Worm (Caenorhabditis elegans) whole organism, L1 larva: ENCODE results near the gene myrf-2.

Source experiments
- C34B4.2 ChIP-seq: sonication (generic microtip); optimal IDR thresholded peaks from 2 replicates; lab custom pipeline; 2017; ENCODE audit warnings: mild to moderate bottlenecking, missing genetic modification characterization, missing compliant biosample characterization
- F16B12.6 ChIP-seq: fragments of 150-350 bp; optimal IDR thresholded peaks from 2 replicates; lab custom pipeline; 2014; ENCODE audit warnings: missing biosample characterization, missing genetic modification characterization
- alr-1 ChIP-seq: fragments of 200-800 bp; sonication (Bioruptor generic); optimal IDR thresholded peaks from 2 replicates; lab custom pipeline; 2018; ENCODE audit warnings: borderline replicate concordance, mild to moderate bottlenecking, missing genetic modification characterization, missing compliant biosample characterization
- blmp-1 ChIP-seq: fragments of 150-350 bp; optimal IDR thresholded peaks from 2 replicates; lab custom pipeline; 2014; ENCODE audit warnings: missing biosample characterization, missing genetic modification characterization
- ceh-63 ChIP-seq: fragments of 200-800 bp; sonication (Bioruptor generic); optimal IDR thresholded peaks from 2 replicates; lab custom pipeline; 2018; ENCODE audit warnings: mild to moderate bottlenecking, missing genetic modification characterization, missing compliant biosample characterization
- ceh-82 ChIP-seq, 3 experiments: fragments of 150-350 bp in 1 of 3; sonication (generic microtip) in 2 of 3; optimal IDR thresholded peaks; 2 replicates each; lab custom pipeline; 2014 to 2017; ENCODE audit warnings: missing biosample characterization in 3 of 3, missing genetic modification characterization in 3 of 3
- ceh-88 ChIP-seq: fragments of 200-800 bp; sonication (Bioruptor generic); IDR thresholded peaks from 2 replicates; pipeline ENCODE4 v1.3.6; 2022; ENCODE audit warnings: missing genetic modification characterization, missing compliant biosample characterization
- ces-1 ChIP-seq: fragments of 150-350 bp; optimal IDR thresholded peaks from 2 replicates; lab custom pipeline; 2014; ENCODE audit warnings: missing biosample characterization, missing genetic modification reagents, missing genetic modification characterization
- dpl-1 ChIP-seq, 3 experiments: fragments of 150-350 bp in 2 of 3; sonication (generic microtip) in 1 of 3; optimal IDR thresholded peaks; 2 replicates each; lab custom pipeline; 2014 to 2017; ENCODE audit warnings: missing biosample characterization in 3 of 3, missing genetic modification characterization in 3 of 3, missing genetic modification reagents in 3 of 3
- dsc-1 ChIP-seq: sonication (generic microtip); optimal IDR thresholded peaks from 2 replicates; lab custom pipeline; 2016; ENCODE audit warnings: mild to moderate bottlenecking, missing genetic modification characterization, missing compliant biosample characterization
- efl-1 ChIP-seq, 4 experiments: fragments of 150-350 bp; optimal IDR thresholded peaks in 3 of 4; peaks in 1 of 4; 1 replicate in 1 of 4; 2 replicates in 3 of 4; lab custom pipeline; 2014; ENCODE audit warnings: missing biosample characterization in 2 of 4, missing genetic modification characterization in 2 of 4, missing genetic modification reagents in 2 of 4
- egl-13 ChIP-seq: sonication (generic microtip); optimal IDR thresholded peaks from 2 replicates; lab custom pipeline; 2016; ENCODE audit warnings: missing genotype, missing genetic modification reagents, missing genetic modification characterization, missing compliant biosample characterization
- elt-3 ChIP-seq, 6 experiments: fragments of 150-350 bp in 1 of 6; sonication (generic microtip); optimal IDR thresholded peaks; 2 replicates each; lab custom pipeline; 2017 to 2018; ENCODE audit warnings: missing biosample characterization in 6 of 6, missing genetic modification characterization in 6 of 6, inconsistent platforms in 1 of 6
- fkh-10 ChIP-seq: sonication (generic microtip); optimal IDR thresholded peaks from 2 replicates; lab custom pipeline; 2017; ENCODE audit warnings: missing biosample characterization, missing genetic modification reagents, missing genetic modification characterization
- grh-1 ChIP-seq: fragments of 200-800 bp; sonication (Bioruptor generic); IDR thresholded peaks from 2 replicates; pipeline ENCODE4 v1.3.6; 2022; ENCODE audit warnings: missing genetic modification reagents, missing genetic modification characterization, missing compliant biosample characterization
- hlh-17 ChIP-seq: fragments of 200-800 bp; sonication (Bioruptor generic); optimal IDR thresholded peaks from 2 replicates; lab custom pipeline; 2018; ENCODE audit warnings: missing genetic modification characterization, mild to moderate bottlenecking, missing compliant biosample characterization, moderate library complexity, borderline replicate concordance
- hpl-2 ChIP-seq: fragments of 150-350 bp; optimal IDR thresholded peaks from 2 replicates; lab custom pipeline; 2014; ENCODE audit warnings: missing biosample characterization, missing genetic modification reagents, missing genetic modification characterization
- isw-1 ChIP-seq: fragments of 200-800 bp; sonication (Bioruptor generic); IDR thresholded peaks from 2 replicates; pipeline ENCODE4 v1.3.6; 2022; ENCODE audit warnings: missing genetic modification characterization, missing compliant biosample characterization
- jun-1 ChIP-seq: fragments of 150-350 bp; optimal IDR thresholded peaks from 2 replicates; lab custom pipeline; 2014; ENCODE audit warnings: missing biosample characterization, missing genetic modification reagents, missing genetic modification characterization
- lin-39 ChIP-seq: fragments of 150-350 bp; optimal IDR thresholded peaks from 2 replicates; lab custom pipeline; 2014; ENCODE audit warnings: missing biosample characterization, missing genetic modification reagents, missing genetic modification characterization
- lir-3 ChIP-seq: sonication (generic microtip); optimal IDR thresholded peaks from 2 replicates; lab custom pipeline; 2016; ENCODE audit warnings: mild to moderate bottlenecking, missing genetic modification characterization, moderate library complexity, missing compliant biosample characterization; ENCODE audit not compliant: poor library complexity
- lsy-2 ChIP-seq, 2 experiments: fragments of 150-350 bp; optimal IDR thresholded peaks; 2 replicates each; lab custom pipeline; 2014; ENCODE audit warnings: missing biosample characterization in 2 of 2, missing genetic modification characterization in 2 of 2
- mdl-1 ChIP-seq, 2 experiments: fragments of 150-350 bp; optimal IDR thresholded peaks; 2 replicates each; lab custom pipeline; 2014 to 2017; ENCODE audit warnings: missing biosample characterization in 2 of 2, missing genetic modification characterization in 2 of 2, inconsistent platforms in 1 of 2
- mef-2 ChIP-seq: fragments of 150-350 bp; optimal IDR thresholded peaks from 2 replicates; lab custom pipeline; 2014; ENCODE audit warnings: missing biosample characterization, missing genetic modification characterization
- mep-1 ChIP-seq: fragments of 150-350 bp; optimal IDR thresholded peaks from 2 replicates; lab custom pipeline; 2014; ENCODE audit warnings: missing biosample characterization, missing genetic modification characterization
- nhr-11 ChIP-seq: fragments of 150-350 bp; optimal IDR thresholded peaks from 2 replicates; lab custom pipeline; 2014; ENCODE audit warnings: missing biosample characterization, missing genetic modification characterization
- nhr-19 ChIP-seq: fragments of 200-800 bp; sonication (Bioruptor generic); conservative IDR thresholded peaks from 2 replicates; pipeline ENCODE4 v1.3.6; 2022; ENCODE audit warnings: missing genetic modification characterization, missing compliant biosample characterization
- nhr-20 ChIP-seq: sonication (generic microtip); optimal IDR thresholded peaks from 2 replicates; lab custom pipeline; 2016; ENCODE audit warnings: mild to moderate bottlenecking, missing genetic modification characterization, missing compliant biosample characterization
- nhr-237 ChIP-seq: fragments of 150-350 bp; optimal IDR thresholded peaks from 2 replicates; lab custom pipeline; 2014; ENCODE audit warnings: missing biosample characterization, missing genetic modification characterization
- nhr-28 ChIP-seq: fragments of 150-350 bp; optimal IDR thresholded peaks from 2 replicates; lab custom pipeline; 2014; ENCODE audit warnings: missing biosample characterization, missing genetic modification characterization
- nhr-71 ChIP-seq: sonication (generic microtip); optimal IDR thresholded peaks from 2 replicates; lab custom pipeline; 2016; ENCODE audit warnings: mild to moderate bottlenecking, missing genetic modification characterization, moderate library complexity, missing compliant biosample characterization
- nhr-76 ChIP-seq: sonication (generic microtip); optimal IDR thresholded peaks from 2 replicates; lab custom pipeline; 2017; ENCODE audit warnings: missing biosample characterization, missing genetic modification characterization
- nhr-77 ChIP-seq: fragments of 150-350 bp; optimal IDR thresholded peaks from 2 replicates; lab custom pipeline; 2014; ENCODE audit warnings: missing biosample characterization, missing genetic modification characterization
- nhr-84 ChIP-seq: sonication (generic microtip); optimal IDR thresholded peaks from 2 replicates; lab custom pipeline; 2017; ENCODE audit warnings: missing biosample characterization, missing genetic modification characterization
- nhr-85 ChIP-seq: sonication (generic microtip); peaks from one replicate; lab custom pipeline; 2016; ENCODE audit warnings: missing genetic modification characterization, inconsistent platforms, missing compliant biosample characterization
- nhr-90 ChIP-seq: sonication (generic microtip); optimal IDR thresholded peaks from 2 replicates; lab custom pipeline; 2016; ENCODE audit warnings: mild to moderate bottlenecking, missing genetic modification characterization, missing compliant biosample characterization; ENCODE audit not compliant: poor library complexity
- pax-3 ChIP-seq: fragments of 200-800 bp; sonication (Bioruptor generic); optimal IDR thresholded peaks from 2 replicates; lab custom pipeline; 2018; ENCODE audit warnings: mild to moderate bottlenecking, missing genetic modification characterization, moderate library complexity, missing compliant biosample characterization
- pqm-1 ChIP-seq: sonication (generic microtip); optimal IDR thresholded peaks from 3 replicates; lab custom pipeline; 2017; ENCODE audit warnings: missing biosample characterization, missing genetic modification characterization
- skn-1 ChIP-seq: fragments of 150-350 bp; optimal IDR thresholded peaks from 2 replicates; lab custom pipeline; 2014; ENCODE audit warnings: missing biosample characterization, missing genetic modification characterization
- snpc-4 ChIP-seq: fragments of 150-350 bp; optimal IDR thresholded peaks from 2 replicates; lab custom pipeline; 2014; ENCODE audit warnings: missing biosample characterization, missing genetic modification characterization
- sox-4 ChIP-seq: sonication (generic microtip); optimal IDR thresholded peaks from 2 replicates; lab custom pipeline; 2016; ENCODE audit warnings: missing genetic modification characterization, missing compliant biosample characterization
- swsn-7 ChIP-seq: sonication (generic microtip); optimal IDR thresholded peaks from 2 replicates; lab custom pipeline; 2016; ENCODE audit warnings: missing genetic modification characterization, missing compliant biosample characterization
- tbx-2 ChIP-seq: sonication (generic microtip); optimal IDR thresholded peaks from 2 replicates; lab custom pipeline; 2016; ENCODE audit warnings: missing genetic modification characterization, missing compliant biosample characterization
- tlp-1 ChIP-seq: fragments of 150-350 bp; optimal IDR thresholded peaks from 2 replicates; lab custom pipeline; 2014; ENCODE audit warnings: missing biosample characterization, missing genetic modification characterization
- unc-130 ChIP-seq: fragments of 150-350 bp; optimal IDR thresholded peaks from 2 replicates; lab custom pipeline; 2017; ENCODE audit warnings: missing biosample characterization, missing genetic modification characterization, inconsistent platforms
- unc-30 ChIP-seq: sonication (generic microtip); optimal IDR thresholded peaks from 2 replicates; lab custom pipeline; 2017; ENCODE audit warnings: missing biosample characterization, missing genetic modification characterization
- unc-62 ChIP-seq: fragments of 150-350 bp; optimal IDR thresholded peaks from 2 replicates; lab custom pipeline; 2014; ENCODE audit warnings: missing biosample characterization, missing genetic modification reagents, missing genetic modification characterization
- vab-15 ChIP-seq: sonication (generic microtip); optimal IDR thresholded peaks from 2 replicates; lab custom pipeline; 2017; ENCODE audit warnings: missing genotype, mild to moderate bottlenecking, missing genetic modification characterization, missing compliant biosample characterization
- ztf-11 ChIP-seq, 2 experiments: sonication (generic microtip); optimal IDR thresholded peaks; 2 replicates each; lab custom pipeline; 2016 to 2017; ENCODE audit warnings: missing genetic modification characterization in 2 of 2, missing biosample characterization in 1 of 2, missing compliant biosample characterization in 1 of 2
- ztf-4 ChIP-seq: fragments of 150-350 bp; optimal IDR thresholded peaks from 2 replicates; lab custom pipeline; 2014; ENCODE audit warnings: missing biosample characterization, missing genetic modification characterization

Gene myrf-2

DNA sequence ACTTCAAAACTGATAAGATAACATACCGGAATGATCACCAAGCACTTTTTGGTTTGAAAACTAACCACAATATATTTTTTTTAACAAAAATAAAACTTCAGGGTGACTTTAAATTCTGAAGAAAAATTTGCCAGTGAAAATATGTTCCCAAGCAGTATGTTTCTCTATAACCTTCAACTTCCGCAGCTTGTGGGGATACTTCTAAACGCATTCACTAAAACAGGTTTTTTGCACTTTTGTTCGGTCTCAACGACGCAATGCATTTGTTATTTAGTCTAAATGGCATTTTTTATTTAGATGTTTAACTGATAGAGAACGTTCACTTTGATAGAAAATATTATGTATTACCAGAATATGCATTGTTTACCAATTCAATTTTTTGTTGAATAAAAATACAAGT lies 4.9 kb downstream of the myrf-2 start (continued):
- TF ChIP-seq efl-1 (optimal IDR thresholded peaks at IDR 0.05; lab: Kevin White, UChicago) (no peak), efl-1 (GFP tag; optimal IDR thresholded peaks at IDR 0.05 in 1 of 2; lab: Kevin White, UChicago) (peak in 1 of 2 experiments; percentile 62), blmp-1 (tag; lab: Kevin White, UChicago) (peak; percentile 27), pqm-1 (tag; lab: Kevin White, UChicago) (no peak), grh-1 (peak; percentile 76), nhr-77 (no peak), vab-15 (tag; lab: Kevin White, UChicago) (no peak)

DNA sequence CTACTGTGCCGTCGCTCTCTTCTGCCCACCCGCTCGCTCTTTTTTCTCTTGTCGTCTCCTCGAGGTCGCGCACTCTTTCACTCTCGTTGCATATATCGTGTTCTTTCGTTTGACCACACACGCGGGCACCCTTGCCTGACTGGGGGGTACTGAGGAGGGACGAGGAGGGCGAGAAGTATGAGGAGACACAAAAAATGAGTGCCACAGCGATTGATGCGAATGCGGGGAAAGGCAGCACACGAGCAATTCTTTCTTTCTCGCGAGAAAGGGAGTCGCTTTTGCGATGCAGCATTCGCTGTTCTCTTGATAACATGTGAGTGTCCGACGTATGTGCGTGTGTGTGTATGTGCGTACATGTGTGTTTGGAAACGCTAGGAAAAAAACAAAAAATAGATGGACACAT lies 5.7 kb downstream of the myrf-2 start:
- TF ChIP-seq mep-1 (tag; lab: Kevin White, UChicago) (peak; percentile 90), nhr-28 (tag; lab: Kevin White, UChicago) (no peak), blmp-1 (tag; lab: Kevin White, UChicago) (peak; percentile 40), unc-130 (tag; lab: Kevin White, UChicago) (peak; percentile 74), unc-30 (tag; lab: Kevin White, UChicago) (no peak), lin-39 (tag; lab: Kevin White, UChicago) (no peak), alr-1 (tag; lab: Kevin White, UChicago) (no peak), snpc-4 (peak; percentile 28), swsn-7 (peak; percentile 78), C34B4.2 (tag; lab: Kevin White, UChicago) (no peak), dpl-1 (GFP tag; optimal IDR thresholded peaks at IDR 0.05; lab: Kevin White, UChicago) (peak in 1 of 3 experiments; percentile 28), elt-3 (tag; optimal IDR thresholded peaks at IDR 0.05; lab: Kevin White, UChicago) (peak in 1 of 6 experiments; percentile 7), nhr-84 (tag; lab: Kevin White, UChicago) (no peak), pax-3 (tag; lab: Kevin White, UChicago) (peak; percentile 68), isw-1 (peak; percentile 40; the same call in 1 of the 2 replicates), nhr-237 (tag; lab: Kevin White, UChicago) (no peak), ceh-88 (peak; percentile 24; the same call in 1 of the 2 replicates), hlh-17 (GFP tag; lab: Kevin White, UChicago) (no peak), egl-13 (tag; lab: Kevin White, UChicago) (peak; percentile 77), fkh-10 (GFP tag; lab: Kevin White, UChicago) (peak; percentile 76), F16B12.6 (tag; lab: Kevin White, UChicago) (no peak), nhr-76 (tag; lab: Kevin White, UChicago) (no peak), jun-1 (tag; lab: Kevin White, UChicago) (peak; percentile 33), grh-1 (no peak), nhr-11 (tag; lab: Kevin White, UChicago) (peak; percentile 13), lsy-2 (tag; optimal IDR thresholded peaks at IDR 0.05; lab: Kevin White, UChicago) (peak; percentile 44 to 81), ces-1 (GFP tag; lab: Kevin White, UChicago) (no peak), efl-1 (optimal IDR thresholded peaks at IDR 0.05; lab: Kevin White, UChicago) (peak; percentile 45 to 62), efl-1 (GFP tag; optimal IDR thresholded peaks at IDR 0.05 in 1 of 2; lab: Kevin White, UChicago) (peak in 1 of 2 experiments; percentile 63), skn-1 (tag; lab: Kevin White, UChicago) (peak; percentile 10), ceh-63 (GFP tag; lab: Kevin White, UChicago) (no peak), ztf-11 (tag; optimal IDR thresholded peaks at IDR 0.05; lab: Kevin White, UChicago) (peak in 1 of 2 experiments; percentile 66), pqm-1 (tag; lab: Kevin White, UChicago) (no peak), lir-3 (tag; lab: Kevin White, UChicago) (peak; percentile 5), nhr-85 (tag; lab: Kevin White, UChicago) (no peak), sox-4 (tag; lab: Kevin White, UChicago) (peak; percentile 69), ztf-4 (tag; lab: Kevin White, UChicago) (no peak), tbx-2 (tag; lab: Kevin White, UChicago) (peak; percentile 69), nhr-19 (peak; percentile 64), unc-62 (GFP tag; lab: Kevin White, UChicago) (no peak), tlp-1 (tag; lab: Kevin White, UChicago) (no peak), nhr-90 (peak; percentile 54), nhr-71 (tag; lab: Kevin White, UChicago) (peak; percentile 89), hpl-2 (GFP tag; lab: Kevin White, UChicago) (no peak), ceh-82 (tag; optimal IDR thresholded peaks at IDR 0.05; lab: Kevin White, UChicago) (peak; percentile 36 to 84 (median 39)), dsc-1 (peak; percentile 75), mdl-1 (tag; optimal IDR thresholded peaks at IDR 0.05; lab: Kevin White, UChicago) (peak; percentile 31 to 72), nhr-20 (tag; lab: Kevin White, UChicago) (peak; percentile 72), mef-2 (tag; lab: Kevin White, UChicago) (peak; percentile 26)
